Worm (Caenorhabditis elegans): ENCODE data around the gene igdb-2.

- TF ChIP-seq hlh-26 (GFP tag; conservative IDR thresholded peaks at IDR 0.05) (no peak), let-526 (GFP tag; IDR thresholded peaks at IDR 0.05) (no peak), ceh-27 (GFP tag; optimal IDR thresholded peaks at IDR 0.05) (no peak), dpl-1 (GFP tag; optimal IDR thresholded peaks at IDR 0.05) (no peak), nfya-1 (tag; optimal IDR thresholded peaks at IDR 0.05; ENCODE audit: borderline replicate concordance, insufficient read depth) (no peak), sptf-2 (GFP tag; optimal IDR thresholded peaks at IDR 0.05) (no peak), dox-1 (GFP tag; IDR thresholded peaks at IDR 0.05) (no peak), ccch-3 (GFP tag; optimal IDR thresholded peaks at IDR 0.05) (no peak)
Observed at ce11 chrIV:12456613-12457012, 11.8 kb upstream of the igdb-2 start, which contains the start of gene C25G4.7.
